Fruit fly (Drosophila melanogaster) whole organism, embryonic: ENCODE results near the gene CG9008.

ENCODE experiments used
- Atf-2 ChIP-seq: fragments of 200-800 bp; sonication (Bioruptor generic); optimal IDR thresholded peaks from 2 replicates; lab custom pipeline; 2016; ENCODE audit warnings: missing biosample characterization, missing genetic modification characterization
- B-H2 ChIP-seq: fragments of 200-800 bp; sonication (Bioruptor generic); optimal IDR thresholded peaks from 2 replicates; lab custom pipeline; 2018; ENCODE audit warnings: missing biosample characterization, mild to moderate bottlenecking, missing genetic modification characterization
- CG1529 ChIP-seq: fragments of 200-800 bp; sonication (Bioruptor generic); optimal IDR thresholded peaks from 3 replicates; lab custom pipeline; 2018; ENCODE audit warnings: missing biosample characterization, missing genetic modification characterization
- CG17385 ChIP-seq: fragments of 200-800 bp; sonication (Bioruptor generic); optimal IDR thresholded peaks from 3 replicates; lab custom pipeline; 2018; ENCODE audit warnings: missing biosample characterization, mild to moderate bottlenecking, missing genetic modification characterization
- CG17568 ChIP-seq: fragments of 200-800 bp; sonication (Bioruptor generic); optimal IDR thresholded peaks from 2 replicates; lab custom pipeline; 2018; ENCODE audit warnings: missing biosample characterization, mild to moderate bottlenecking, missing genetic modification characterization, moderate library complexity
- CG18619 ChIP-seq: fragments of 200-800 bp; sonication (Bioruptor generic); optimal IDR thresholded peaks from 3 replicates; lab custom pipeline; 2017; ENCODE audit warnings: missing biosample characterization, mild to moderate bottlenecking, missing genetic modification characterization
- CG18764 ChIP-seq: fragments of 200-800 bp; sonication (Bioruptor generic); optimal IDR thresholded peaks from 3 replicates; lab custom pipeline; 2016; ENCODE audit warnings: missing biosample characterization, missing genetic modification characterization
- CG2889 ChIP-seq: fragments of 200-800 bp; sonication (Bioruptor generic); IDR thresholded peaks from 3 replicates; pipeline ENCODE4 v1.3.6; 2022; ENCODE audit warnings: missing biosample characterization, missing genetic modification characterization
- CG30020 ChIP-seq: fragments of 200-800 bp; optimal IDR thresholded peaks from 2 replicates; lab custom pipeline; 2019; ENCODE audit warnings: missing biosample characterization, mild to moderate bottlenecking, missing genetic modification characterization, moderate library complexity
- CG32772 ChIP-seq: fragments of 200-800 bp; sonication (Bioruptor generic); IDR thresholded peaks from 2 replicates; pipeline ENCODE4 v1.3.6; 2022; ENCODE audit warnings: missing biosample characterization, missing genetic modification characterization
- CG3407 ChIP-seq: fragments of 200-800 bp; sonication (Bioruptor generic); optimal IDR thresholded peaks from 2 replicates; lab custom pipeline; 2018; ENCODE audit warnings: missing biosample characterization, mild to moderate bottlenecking, missing genetic modification characterization
- CG34422 ChIP-seq: fragments of 200-800 bp; sonication (Bioruptor generic); IDR thresholded peaks from 3 replicates; pipeline ENCODE4 v1.3.6; 2022; ENCODE audit warnings: missing biosample characterization, missing genetic modification characterization
- CG4424 ChIP-seq: fragments of 200-800 bp; sonication (Bioruptor generic); optimal IDR thresholded peaks from 3 replicates; lab custom pipeline; 2016; ENCODE audit warnings: missing biosample characterization, missing genetic modification characterization
- CG5180 ChIP-seq: fragments of 200-800 bp; sonication (Bioruptor generic); optimal IDR thresholded peaks from 3 replicates; lab custom pipeline; 2017; ENCODE audit warnings: missing biosample characterization, missing genetic modification characterization, mild to moderate bottlenecking, moderate library complexity, missing genetic modification reagents
- CG5953 ChIP-seq: fragments of 200-800 bp; sonication (Bioruptor generic); IDR thresholded peaks from 2 replicates; pipeline ENCODE4 v1.3.6; 2022; ENCODE audit warnings: missing biosample characterization, missing genetic modification characterization
- CG7556 ChIP-seq: fragments of 200-800 bp; sonication (Bioruptor generic); optimal IDR thresholded peaks from 2 replicates; lab custom pipeline; 2017; ENCODE audit warnings: missing biosample characterization, mild to moderate bottlenecking, missing genetic modification characterization
- CG7987 ChIP-seq: fragments of 200-800 bp; sonication (Bioruptor generic); optimal IDR thresholded peaks from 2 replicates; lab custom pipeline; 2018; ENCODE audit warnings: missing biosample characterization, mild to moderate bottlenecking, missing genetic modification characterization, moderate library complexity
- CG8281 ChIP-seq: fragments of 200-800 bp; sonication (Bioruptor generic); optimal IDR thresholded peaks from 2 replicates; lab custom pipeline; 2018; ENCODE audit warnings: missing biosample characterization, mild to moderate bottlenecking, missing genetic modification characterization, moderate library complexity
- CG8944 ChIP-seq: fragments of 200-800 bp; sonication (Bioruptor generic); optimal IDR thresholded peaks from 3 replicates; lab custom pipeline; 2016; ENCODE audit warnings: missing biosample characterization, missing genetic modification characterization
- CG9437 ChIP-seq: fragments of 200-800 bp; sonication (Bioruptor generic); optimal IDR thresholded peaks from 2 replicates; lab custom pipeline; 2018; ENCODE audit warnings: missing biosample characterization, mild to moderate bottlenecking, missing genetic modification characterization
- D19B ChIP-seq: fragments of 200-800 bp; sonication (Bioruptor generic); optimal IDR thresholded peaks from 2 replicates; lab custom pipeline; 2017; ENCODE audit warnings: missing biosample characterization, mild to moderate bottlenecking, missing genetic modification characterization
- HLH4C ChIP-seq: fragments of 200-800 bp; sonication (Bioruptor generic); IDR thresholded peaks from 3 replicates; pipeline ENCODE4 v1.3.6; 2022; ENCODE audit warnings: missing biosample characterization, missing genetic modification characterization; ENCODE audit not compliant: partially characterized antibody
- Hand ChIP-seq: fragments of 200-800 bp; sonication (Bioruptor generic); optimal IDR thresholded peaks from 2 replicates; lab custom pipeline; 2017; ENCODE audit warnings: mild to moderate bottlenecking, missing biosample characterization, missing genetic modification reagents, missing genetic modification characterization
- Hr39 ChIP-seq: fragments of >200 bp; optimal IDR thresholded peaks from 2 replicates; lab custom pipeline; 2017
- Hr51 ChIP-seq, 2 experiments: fragments of 200-800 bp; sonication (Bioruptor generic); optimal IDR thresholded peaks; 2 replicates in 1 of 2; 3 replicates in 1 of 2; lab custom pipeline; 2016 to 2018; ENCODE audit warnings: missing biosample characterization in 2 of 2, missing genetic modification characterization in 2 of 2, mild to moderate bottlenecking in 1 of 2, moderate library complexity in 1 of 2
- NFAT ChIP-seq: fragments of 200-800 bp; sonication (Bioruptor generic); IDR thresholded peaks from 2 replicates; pipeline ENCODE4 v1.3.6; 2022; ENCODE audit warnings: missing biosample characterization, missing genetic modification characterization
- Rx ChIP-seq: fragments of 200-800 bp; sonication (Bioruptor generic); IDR thresholded peaks from 2 replicates; pipeline ENCODE4 v1.3.6; 2022; ENCODE audit warnings: missing biosample characterization, missing genetic modification characterization
- Spps ChIP-seq: fragments of 200-800 bp; sonication (Bioruptor generic); optimal IDR thresholded peaks from 2 replicates; lab custom pipeline; 2018; ENCODE audit warnings: missing biosample characterization, mild to moderate bottlenecking, missing genetic modification characterization
- Stat92E ChIP-seq, 3 experiments: fragments of >200 bp in 2 of 3; fragments of 200-800 bp in 1 of 3; sonication (Bioruptor generic) in 1 of 3; optimal IDR thresholded peaks; 2 replicates each; lab custom pipeline; 2017 to 2019; ENCODE audit warnings: missing biosample characterization in 3 of 3, missing genetic modification characterization in 3 of 3, mild to moderate bottlenecking in 1 of 3, moderate library complexity in 1 of 3
- Taf1 ChIP-seq: fragments of 200-800 bp; sonication (Bioruptor generic); IDR thresholded peaks from 2 replicates; pipeline ENCODE4 v1.3.6; 2022; ENCODE audit warnings: missing biosample characterization, missing genetic modification characterization
- amos ChIP-seq: fragments of 200-800 bp; sonication (Bioruptor generic); IDR thresholded peaks from 2 replicates; pipeline ENCODE4 v1.3.6; 2022; ENCODE audit warnings: missing biosample characterization, missing genetic modification characterization; ENCODE audit not compliant: partially characterized antibody
- bsh ChIP-seq, 2 experiments: fragments of 200-800 bp; sonication (Bioruptor generic); optimal IDR thresholded peaks; 2 replicates each; lab custom pipeline; 2017 to 2018; ENCODE audit warnings: mild to moderate bottlenecking in 2 of 2, missing biosample characterization in 2 of 2, missing genetic modification characterization in 2 of 2, moderate library complexity in 1 of 2
- cad ChIP-seq: fragments of >200 bp; optimal IDR thresholded peaks from 2 replicates; lab custom pipeline; 2017; ENCODE audit warnings: missing biosample characterization, missing genetic modification characterization
- cas ChIP-seq: fragments of 200-800 bp; sonication (Bioruptor generic); IDR thresholded peaks from 2 replicates; pipeline ENCODE4 v1.3.6; 2022; ENCODE audit warnings: missing biosample characterization, missing genetic modification characterization
- cg ChIP-seq: fragments of 200-800 bp; sonication (Bioruptor generic); optimal IDR thresholded peaks from 3 replicates; lab custom pipeline; 2019; ENCODE audit warnings: missing biosample characterization, mild to moderate bottlenecking, missing genetic modification characterization, moderate library complexity
- croc ChIP-seq: fragments of 200-800 bp; sonication (Bioruptor generic); conservative IDR thresholded peaks from 3 replicates; pipeline ENCODE4 v1.3.6; 2022; ENCODE audit warnings: missing biosample characterization, missing genetic modification characterization
- esg ChIP-seq: fragments of 200-800 bp; sonication (Bioruptor generic); conservative IDR thresholded peaks from 2 replicates; pipeline ENCODE4 v1.3.6; 2022; ENCODE audit warnings: missing biosample characterization, missing genetic modification characterization
- h ChIP-seq: fragments of >200 bp; optimal IDR thresholded peaks from 2 replicates; lab custom pipeline; 2017
- hb ChIP-seq: fragments of 200-800 bp; sonication (Bioruptor generic); IDR thresholded peaks from 3 replicates; pipeline ENCODE4 v1.3.6; 2022; ENCODE audit warnings: missing biosample characterization, missing genetic modification characterization; ENCODE audit not compliant: partially characterized antibody
- her ChIP-seq: fragments of 200-800 bp; sonication (Bioruptor generic); optimal IDR thresholded peaks from 2 replicates; lab custom pipeline; 2016; ENCODE audit warnings: missing biosample characterization, missing genetic modification characterization
- insv ChIP-seq, 2 experiments: fragments of 200-800 bp; sonication (Bioruptor generic); optimal IDR thresholded peaks; 3 replicates each; lab custom pipeline; 2016 to 2018; ENCODE audit warnings: missing biosample characterization in 2 of 2, missing genetic modification characterization in 2 of 2
- lmd ChIP-seq: fragments of 200-800 bp; sonication (Bioruptor generic); IDR thresholded peaks from 2 replicates; pipeline ENCODE4 v1.3.6; 2022; ENCODE audit warnings: missing biosample characterization, missing genetic modification characterization
- maf-S ChIP-seq: fragments of 200-800 bp; sonication (Bioruptor generic); optimal IDR thresholded peaks from 2 replicates; lab custom pipeline; 2016; ENCODE audit warnings: missing biosample characterization, missing genetic modification characterization
- peb ChIP-seq: fragments of 200-800 bp; sonication (Bioruptor generic); IDR thresholded peaks from 2 replicates; pipeline ENCODE4 v1.3.6; 2022; ENCODE audit warnings: missing biosample characterization, missing genetic modification characterization
- rib ChIP-seq: fragments of 200-800 bp; sonication (Bioruptor generic); IDR thresholded peaks from 2 replicates; pipeline ENCODE4 v1.3.6; 2022; ENCODE audit warnings: missing biosample characterization, missing genetic modification characterization
- run ChIP-seq: fragments of 200-800 bp; sonication (Bioruptor generic); optimal IDR thresholded peaks from 3 replicates; lab custom pipeline; 2018; ENCODE audit warnings: missing biosample characterization, mild to moderate bottlenecking, missing genetic modification characterization
- shn ChIP-seq: fragments of 200-800 bp; sonication (Bioruptor generic); optimal IDR thresholded peaks from 3 replicates; lab custom pipeline; 2016; ENCODE audit warnings: missing biosample characterization, missing genetic modification characterization
- sisA ChIP-seq: fragments of 200-800 bp; sonication (Bioruptor generic); IDR thresholded peaks from 2 replicates; pipeline ENCODE4 v1.3.6; 2022; ENCODE audit warnings: missing biosample characterization, missing genetic modification characterization
- stc ChIP-seq: fragments of 200-800 bp; sonication (Bioruptor generic); IDR thresholded peaks from 2 replicates; pipeline ENCODE4 v1.3.6; 2022; ENCODE audit warnings: missing biosample characterization, missing genetic modification characterization
- tna ChIP-seq: fragments of 200-800 bp; sonication (Bioruptor generic); IDR thresholded peaks from 2 replicates; pipeline ENCODE4 v1.3.6; 2022; ENCODE audit warnings: missing biosample characterization, missing genetic modification characterization; ENCODE audit not compliant: partially characterized antibody
- unc-4 ChIP-seq: fragments of 200-800 bp; sonication (Bioruptor generic); IDR thresholded peaks from 2 replicates; pipeline ENCODE4 v1.3.6; 2022; ENCODE audit warnings: missing biosample characterization, missing genetic modification characterization; ENCODE audit not compliant: partially characterized antibody

The CG9008 gene

dm6 chr2L:13778648-13779047 is 1.3 kb downstream of the CG9008 start (continued):
- peak; percentile 59 for TF ChIP-seq run (tag; lab: Kevin White, UChicago)
- peak; percentile 45 for TF ChIP-seq CG4424 (GFP tag; lab: Kevin White, UChicago)
- peak; percentile 75 for TF ChIP-seq CG17385 (GFP tag; lab: Kevin White, UChicago)
- no peak for TF ChIP-seq CG1529 (GFP tag; lab: Kevin White, UChicago)
- TF ChIP-seq insv (GFP tag; optimal IDR thresholded peaks at IDR 0.05; lab: Kevin White, UChicago), result no peak
- peak; percentile 46; the same call in 1 of the 2 replicates for TF ChIP-seq Taf1 (GFP tag; lab: Robert Waterston, UW)
- peak; percentile 18 to 83 for TF ChIP-seq Hr51 (GFP tag; optimal IDR thresholded peaks at IDR 0.05; lab: Kevin White, UChicago)
- TF ChIP-seq stc (GFP tag; lab: Robert Waterston, UW), result peak; percentile 63
- peak; percentile 66 for TF ChIP-seq lmd (GFP tag; lab: Robert Waterston, UW)
- TF ChIP-seq croc, result no peak; the same call in 2 of the 3 replicates
- no peak for TF ChIP-seq HLH4C
- no peak for TF ChIP-seq h (lab: Kevin White, UChicago)
- TF ChIP-seq cas, result no peak
- no peak for TF ChIP-seq CG32772 (GFP tag; lab: Robert Waterston, UW)
- peak; percentile 19 for TF ChIP-seq CG18619
- peak; percentile 49 for TF ChIP-seq CG3407 (GFP tag; lab: Kevin White, UChicago)
- TF ChIP-seq CG8281, result no peak
- no peak for TF ChIP-seq unc-4 (GFP tag; lab: Robert Waterston, UW)
- no peak for TF ChIP-seq CG2889 (GFP tag; lab: Robert Waterston, UW)
- no peak for TF ChIP-seq Stat92E (GFP tag; optimal IDR thresholded peaks at IDR 0.05; lab: Kevin White, UChicago)
- TF ChIP-seq CG34422, result no peak
- TF ChIP-seq Atf-2 (GFP tag; lab: Kevin White, UChicago), result peak; percentile 38
- TF ChIP-seq NFAT (GFP tag; lab: Robert Waterston, UW), result no peak
- no peak for TF ChIP-seq B-H2 (GFP tag; lab: Kevin White, UChicago)
- TF ChIP-seq her, result peak; percentile 19
- TF ChIP-seq tna (GFP tag; lab: Robert Waterston, UW), result no peak
- TF ChIP-seq D19B (GFP tag; lab: Kevin White, UChicago), result peak; percentile 9
- peak in 1 of 2 experiments; percentile 46 for TF ChIP-seq bsh (GFP tag; optimal IDR thresholded peaks at IDR 0.05; lab: Kevin White, UChicago)
- 0 out of 2 replicates have a peak, but pooled peaks have one; percentile 13 for TF ChIP-seq Rx (GFP tag; lab: Robert Waterston, UW)
- no peak for TF ChIP-seq CG5953 (GFP tag; lab: Robert Waterston, UW)
- no peak for TF ChIP-seq cg (GFP tag; lab: Kevin White, UChicago)
- no peak for TF ChIP-seq cad
- no peak for TF ChIP-seq shn
- no peak for TF ChIP-seq rib (GFP tag; lab: Robert Waterston, UW)
- peak; percentile 50 for TF ChIP-seq esg (GFP tag; lab: Robert Waterston, UW)
- TF ChIP-seq maf-S, result no peak
- TF ChIP-seq CG7556, result peak; percentile 75
- no peak for TF ChIP-seq hb (GFP tag; lab: Robert Waterston, UW)
- peak; percentile 59 for TF ChIP-seq sisA (GFP tag; lab: Robert Waterston, UW)
- no peak for TF ChIP-seq peb (GFP tag; lab: Robert Waterston, UW)
- TF ChIP-seq CG30020 (tag; lab: Kevin White, UChicago), result no peak
- peak; percentile 28 for TF ChIP-seq Hand (GFP tag; lab: Kevin White, UChicago)
- no peak for TF ChIP-seq CG17568 (GFP tag; lab: Kevin White, UChicago)
- no peak for TF ChIP-seq Hr39 (lab: Kevin White, UChicago)
- peak; percentile 32 for TF ChIP-seq CG8944 (GFP tag; lab: Kevin White, UChicago)
- TF ChIP-seq CG9437 (GFP tag; lab: Kevin White, UChicago), result peak; percentile 69
- no peak for TF ChIP-seq Spps (tag; lab: Kevin White, UChicago)
- no peak for TF ChIP-seq CG7987 (GFP tag; lab: Kevin White, UChicago)
- TF ChIP-seq CG18764 (GFP tag; lab: Kevin White, UChicago), result no peak
- no peak for TF ChIP-seq amos (GFP tag; lab: Robert Waterston, UW)
- TF ChIP-seq CG5180, result no peak
